Fruit fly (Drosophila melanogaster): ENCODE measurements around the gene PolH.
A peak's percentile ranks its signal among the peaks of the same experiment; 100 is the strongest.

The PolH gene

dm6 chr3L:21954474-21955321, 13.1 kb upstream of the PolH start, which contains the start of gene CG7458 (continued):
- TF ChIP-seq Jarid2 (GFP tag; optimal IDR thresholded peaks at IDR 0.05) = peak; percentile 71
- TF ChIP-seq CG7928 (GFP tag; optimal IDR thresholded peaks at IDR 0.05) = no peak
- TF ChIP-seq al (GFP tag; IDR thresholded peaks at IDR 0.05) = peak; percentile 34
- no peak for TF ChIP-seq toy (GFP tag; IDR thresholded peaks at IDR 0.05)
- TF ChIP-seq lbe (GFP tag; optimal IDR thresholded peaks at IDR 0.05) = no peak
- TF ChIP-seq tap (tag; optimal IDR thresholded peaks at IDR 0.05) = no peak
- no peak for TF ChIP-seq CG4328 (GFP tag; optimal IDR thresholded peaks at IDR 0.05)
- peak; percentile 54 for TF ChIP-seq pho (GFP tag; optimal IDR thresholded peaks at IDR 0.05)
- TF ChIP-seq hbn (GFP tag; IDR thresholded peaks at IDR 0.05; ENCODE audit: partially characterized antibody) = no peak
- TF ChIP-seq ind (GFP tag; optimal IDR thresholded peaks at IDR 0.05) = peak; percentile 41
- TF ChIP-seq Hr3 (GFP tag; optimal IDR thresholded peaks at IDR 0.05) = peak; percentile 46
- TF ChIP-seq trh (GFP tag; optimal IDR thresholded peaks at IDR 0.05) = no peak
- no peak for TF ChIP-seq Neu2 (GFP tag; optimal IDR thresholded peaks at IDR 0.05; ENCODE audit: borderline replicate concordance)
- peak; percentile 3 for TF ChIP-seq CG1792 (GFP tag; optimal IDR thresholded peaks at IDR 0.05)
- no peak for TF ChIP-seq ase (GFP tag; IDR thresholded peaks at IDR 0.05)
- peak; percentile 7 for TF ChIP-seq tin (GFP tag; optimal IDR thresholded peaks at IDR 0.05)
- peak; percentile 30 for TF ChIP-seq ERR (GFP tag; optimal IDR thresholded peaks at IDR 0.05)
- no peak for TF ChIP-seq psq (GFP tag; optimal IDR thresholded peaks at IDR 0.05)
- TF ChIP-seq ftz-f1 (GFP tag; optimal IDR thresholded peaks at IDR 0.05) = peak; percentile 75
- TF ChIP-seq Mrtf (GFP tag; IDR thresholded peaks at IDR 0.05) = no peak
- no peak for TF ChIP-seq dati (GFP tag; IDR thresholded peaks at IDR 0.05)
- peak; percentile 78 for TF ChIP-seq CG18262 (tag; optimal IDR thresholded peaks at IDR 0.05)
- TF ChIP-seq slou (GFP tag; optimal IDR thresholded peaks at IDR 0.05) = no peak
- 0 out of 2 replicates have a peak, but pooled peaks have one; percentile 16 for TF ChIP-seq CG4730 (GFP tag; IDR thresholded peaks at IDR 0.05)
- TF ChIP-seq CG10274 (GFP tag; optimal IDR thresholded peaks at IDR 0.05) = peak; percentile 35
- TF ChIP-seq NC2α (GFP tag; optimal IDR thresholded peaks at IDR 0.05) = no peak
- no peak for TF ChIP-seq Eip74EF (GFP tag; optimal IDR thresholded peaks at IDR 0.05)
- peak; percentile 14 for TF ChIP-seq CG12744 (GFP tag; optimal IDR thresholded peaks at IDR 0.05)
- TF ChIP-seq CG31388 (GFP tag; optimal IDR thresholded peaks at IDR 0.05) = no peak
- TF ChIP-seq Rx (GFP tag; IDR thresholded peaks at IDR 0.05) = no peak
- no peak for TF ChIP-seq CG3838 (GFP tag; optimal IDR thresholded peaks at IDR 0.05)
- peak; percentile 29 for TF ChIP-seq dmrt11E (tag; optimal IDR thresholded peaks at IDR 0.05)
- peak; percentile 53 for TF ChIP-seq CG4820 (GFP tag; optimal IDR thresholded peaks at IDR 0.05)
- peak; percentile 59; the same call in 1 of the 2 replicates for TF ChIP-seq Xrp1 (GFP tag; IDR thresholded peaks at IDR 0.05)
- no peak for TF ChIP-seq CG7745 (tag; optimal IDR thresholded peaks at IDR 0.05)
- 0 out of 3 replicates have a peak, but pooled peaks have one; percentile 18 for TF ChIP-seq vnd (GFP tag; IDR thresholded peaks at IDR 0.05; ENCODE audit: partially characterized antibody)
- TF ChIP-seq CG15011 (GFP tag; optimal IDR thresholded peaks at IDR 0.05) = peak; percentile 56
- TF ChIP-seq wek (GFP tag; optimal IDR thresholded peaks at IDR 0.05) = no peak
- TF ChIP-seq seq (GFP tag; IDR thresholded peaks at IDR 0.05) = peak; percentile 28; the same call in 1 of the 2 replicates
- no peak for TF ChIP-seq CG43689 (GFP tag; IDR thresholded peaks at IDR 0.05)
- peak; percentile 50 for TF ChIP-seq CG8944 (GFP tag; optimal IDR thresholded peaks at IDR 0.05)
- peak; percentile 31 for TF ChIP-seq CG8388 (GFP tag; optimal IDR thresholded peaks at IDR 0.05)
- TF ChIP-seq ro (GFP tag; IDR thresholded peaks at IDR 0.05) = no peak
- no peak for TF ChIP-seq ato (GFP tag; IDR thresholded peaks at IDR 0.05; ENCODE audit: partially characterized antibody)
- no peak for TF ChIP-seq ash1 (GFP tag; optimal IDR thresholded peaks at IDR 0.05)
- TF ChIP-seq chinmo (GFP tag; IDR thresholded peaks at IDR 0.05; ENCODE audit: partially characterized antibody) = peak; percentile 67; the same call in 2 of the 4 replicates
- TF ChIP-seq Optix (GFP tag; IDR thresholded peaks at IDR 0.05) = no peak
- TF ChIP-seq rib (GFP tag; IDR thresholded peaks at IDR 0.05) = no peak
- no peak for TF ChIP-seq CG17568 (GFP tag; optimal IDR thresholded peaks at IDR 0.05)
